Fruit fly (Drosophila melanogaster): Measurements from ENCODE around the gene Culd.

The Culd gene

DNA sequence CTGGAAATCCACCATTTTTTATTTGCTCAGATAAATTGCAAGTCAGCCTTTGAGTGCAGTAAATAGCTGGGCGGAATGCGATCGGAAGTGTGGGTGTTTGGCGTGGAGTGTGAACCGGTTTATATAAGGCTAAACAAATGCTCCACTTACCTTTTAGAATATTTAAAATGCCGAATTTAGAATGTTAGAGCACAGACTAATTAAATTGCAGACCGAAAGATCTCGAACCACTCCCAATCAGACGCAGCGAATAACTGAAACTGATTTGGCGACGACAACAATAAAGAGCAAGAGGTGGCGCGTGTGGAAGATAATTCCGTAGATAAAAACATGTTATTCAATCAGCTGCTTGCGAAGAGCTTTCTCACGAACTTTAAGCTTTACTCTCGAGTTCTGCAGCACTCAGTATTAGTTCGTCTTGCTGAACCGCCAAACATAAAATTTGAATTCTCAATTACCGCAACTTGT lies 4.6 kb upstream of the Culd start, which contains the start of gene Idh (continued):
- no peak for TF ChIP-seq Hsf (GFP tag; optimal IDR thresholded peaks at IDR 0.05)
- no peak for TF ChIP-seq CG3995 (GFP tag; optimal IDR thresholded peaks at IDR 0.05)
- TF ChIP-seq knrl (GFP tag; IDR thresholded peaks at IDR 0.05; ENCODE audit: partially characterized antibody): 0 out of 3 replicates have a peak, but pooled peaks have one; percentile 8
- peak; percentile 40 for TF ChIP-seq B-H2 (GFP tag; optimal IDR thresholded peaks at IDR 0.05)
- TF ChIP-seq Adf1 (GFP tag; IDR thresholded peaks at IDR 0.05): peak; percentile 9; the same call in 1 of the 2 replicates
- TF ChIP-seq CTCF (GFP tag; optimal IDR thresholded peaks at IDR 0.05): no peak
- TF ChIP-seq CG43689 (GFP tag; IDR thresholded peaks at IDR 0.05): no peak
- peak; percentile 38; the same call in 1 of the 2 replicates for TF ChIP-seq nerfin-2 (GFP tag; IDR thresholded peaks at IDR 0.05; ENCODE audit: partially characterized antibody)
- no peak for TF ChIP-seq CG4820 (GFP tag; optimal IDR thresholded peaks at IDR 0.05)
- 0 out of 2 replicates have a peak, but pooled peaks have one; percentile 17 for TF ChIP-seq ato (GFP tag; IDR thresholded peaks at IDR 0.05; ENCODE audit: partially characterized antibody)
- no peak for TF ChIP-seq CG13775 (GFP tag; optimal IDR thresholded peaks at IDR 0.05)
- TF ChIP-seq bcd (GFP tag; optimal IDR thresholded peaks at IDR 0.05): no peak
- peak; percentile 8 for TF ChIP-seq YL-1 (GFP tag; optimal IDR thresholded peaks at IDR 0.05)
- no peak for TF ChIP-seq otp (GFP tag; IDR thresholded peaks at IDR 0.05)
- peak; percentile 38; the same call in 1 of the 3 replicates for TF ChIP-seq ken (GFP tag; IDR thresholded peaks at IDR 0.05)
- peak; percentile 28 for TF ChIP-seq CG7839 (tag; optimal IDR thresholded peaks at IDR 0.05)
- no peak for TF ChIP-seq ash1 (GFP tag; optimal IDR thresholded peaks at IDR 0.05)
- TF ChIP-seq CG13894 (tag; optimal IDR thresholded peaks at IDR 0.05): peak; percentile 41
- TF ChIP-seq CG31388 (GFP tag; optimal IDR thresholded peaks at IDR 0.05): no peak
- TF ChIP-seq disco-r (GFP tag; optimal IDR thresholded peaks at IDR 0.05): peak; percentile 7
- TF ChIP-seq Hr78 (GFP tag; optimal IDR thresholded peaks at IDR 0.05): peak in 1 of 2 experiments; percentile 93
- TF ChIP-seq chif (GFP tag; optimal IDR thresholded peaks at IDR 0.05): no peak
- no peak for TF ChIP-seq lola (GFP tag; optimal IDR thresholded peaks at IDR 0.05)
- no peak for TF ChIP-seq prd (optimal IDR thresholded peaks at IDR 0.05)
- no peak for TF ChIP-seq prd (GFP tag; IDR thresholded peaks at IDR 0.05)
- TF ChIP-seq ase (GFP tag; IDR thresholded peaks at IDR 0.05): no peak
- peak; percentile 2 for TF ChIP-seq BtbVII (GFP tag; optimal IDR thresholded peaks at IDR 0.05)
- 0 out of 2 replicates have a peak, but pooled peaks have one; percentile 28 for TF ChIP-seq ara (GFP tag; IDR thresholded peaks at IDR 0.05)
- TF ChIP-seq Usf (GFP tag; optimal IDR thresholded peaks at IDR 0.05): no peak
- no peak for TF ChIP-seq hkb (optimal IDR thresholded peaks at IDR 0.05)
- no peak for TF ChIP-seq hkb (GFP tag; IDR thresholded peaks at IDR 0.05)
- TF ChIP-seq onecut (GFP tag; IDR thresholded peaks at IDR 0.05): no peak
- TF ChIP-seq CG11456 (GFP tag; IDR thresholded peaks at IDR 0.05): no peak
- TF ChIP-seq CG12104 (GFP tag; optimal IDR thresholded peaks at IDR 0.05): no peak
- no peak for TF ChIP-seq CkIIα-i1 (GFP tag; IDR thresholded peaks at IDR 0.05)
- peak; percentile 92 for TF ChIP-seq Med (GFP tag)
- no peak for TF ChIP-seq CG17612 (GFP tag; IDR thresholded peaks at IDR 0.05)
- peak; percentile 37; the same call in 1 of the 2 replicates for TF ChIP-seq CG42726 (GFP tag; IDR thresholded peaks at IDR 0.05; ENCODE audit: partially characterized antibody)
- peak; percentile 5 for TF ChIP-seq CG6683 (GFP tag; optimal IDR thresholded peaks at IDR 0.05)
- peak; percentile 51 for TF ChIP-seq CrebB (tag; optimal IDR thresholded peaks at IDR 0.05)
- no peak for TF ChIP-seq cad (GFP tag; optimal IDR thresholded peaks at IDR 0.05)
- TF ChIP-seq Ets65A (GFP tag): no peak
- no peak for TF ChIP-seq CG15479 (GFP tag; optimal IDR thresholded peaks at IDR 0.05)
- TF ChIP-seq CG7987 (GFP tag; optimal IDR thresholded peaks at IDR 0.05): peak; percentile 27
- peak; percentile 55 for TF ChIP-seq nom (GFP tag; optimal IDR thresholded peaks at IDR 0.05)
- TF ChIP-seq Dref (GFP tag; IDR thresholded peaks at IDR 0.05): peak; percentile 36
- peak; percentile 30 for TF ChIP-seq Sox102F (GFP tag; optimal IDR thresholded peaks at IDR 0.05)
- no peak for TF ChIP-seq CG4707 (GFP tag; optimal IDR thresholded peaks at IDR 0.05)
- no peak for TF ChIP-seq CG32772 (GFP tag; IDR thresholded peaks at IDR 0.05)
- no peak for TF ChIP-seq Poxn (GFP tag; IDR thresholded peaks at IDR 0.05)
- TF ChIP-seq CG18599 (GFP tag; optimal IDR thresholded peaks at IDR 0.05): peak; percentile 12

Measured in whole organism, embryonic.